Worm (Caenorhabditis elegans) whole organism, L1 larva: Measurements from ENCODE around the gene sms-5.

Experiments
- mep-1 ChIP-seq: fragments of 150-350 bp; optimal IDR thresholded peaks from 2 replicates; lab custom pipeline; 2014; ENCODE audit warnings: missing biosample characterization, missing genetic modification characterization
- tbx-2 ChIP-seq: sonication (generic microtip); optimal IDR thresholded peaks from 2 replicates; lab custom pipeline; 2016; ENCODE audit warnings: missing genetic modification characterization, missing compliant biosample characterization

DNA sequence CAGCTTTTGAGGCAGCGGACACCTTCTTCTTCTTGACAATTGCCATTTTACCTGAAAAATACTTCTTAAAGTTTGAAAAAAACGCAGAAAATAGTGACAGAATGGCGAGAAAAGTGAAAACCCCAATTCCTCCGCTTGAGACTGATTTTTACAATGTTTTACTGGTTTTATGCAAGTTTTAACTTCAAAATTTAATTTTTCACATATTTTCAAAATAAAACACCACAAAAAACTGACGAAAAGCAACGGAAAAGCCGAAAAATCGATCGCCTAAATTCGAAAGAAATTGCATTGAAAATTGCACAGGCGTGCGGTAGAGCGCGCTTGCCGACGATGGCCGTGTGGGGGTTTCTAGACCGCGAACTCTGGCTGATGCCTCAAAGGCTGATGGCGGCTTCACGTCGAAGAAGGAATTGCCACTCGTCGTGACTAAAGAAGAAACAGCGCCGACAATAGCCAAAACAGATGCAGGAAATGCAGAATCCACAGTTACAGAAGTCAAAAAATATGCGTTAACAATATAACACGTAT is 19.3 kb upstream of the sms-5 start, which contains the start of gene nsun-1:
- peak; percentile 64 for TF ChIP-seq tbx-2 (tag; lab: Kevin White, UChicago)
- peak; percentile 52 for TF ChIP-seq mep-1
